Fruit fly (Drosophila melanogaster): ENCODE measurements around the gene 5-HT7.

5-HT7 gene

dm6 chr3R:30928634-30929033, 88.0 kb downstream of the 5-HT7 start:
- TF ChIP-seq Clk (GFP tag; optimal IDR thresholded peaks at IDR 0.05): no peak
- TF ChIP-seq Mnt (GFP tag; optimal IDR thresholded peaks at IDR 0.05): no peak
- TF ChIP-seq kay (GFP tag; ENCODE audit: borderline replicate concordance): peak; percentile 11

dm6 chr3R:30926033-30926432, 90.6 kb downstream of the 5-HT7 start:
- TF ChIP-seq CG5204 (GFP tag; optimal IDR thresholded peaks at IDR 0.05) (no peak), toe (GFP tag; optimal IDR thresholded peaks at IDR 0.05) (no peak), CG7101 (tag; optimal IDR thresholded peaks at IDR 0.05) (no peak), Hr96 (GFP tag; optimal IDR thresholded peaks at IDR 0.05) (no peak), CG12768 (GFP tag; optimal IDR thresholded peaks at IDR 0.05) (no peak), cnc (optimal IDR thresholded peaks at IDR 0.05) (no peak), CG1620 (GFP tag; optimal IDR thresholded peaks at IDR 0.05) (no peak)

DNA sequence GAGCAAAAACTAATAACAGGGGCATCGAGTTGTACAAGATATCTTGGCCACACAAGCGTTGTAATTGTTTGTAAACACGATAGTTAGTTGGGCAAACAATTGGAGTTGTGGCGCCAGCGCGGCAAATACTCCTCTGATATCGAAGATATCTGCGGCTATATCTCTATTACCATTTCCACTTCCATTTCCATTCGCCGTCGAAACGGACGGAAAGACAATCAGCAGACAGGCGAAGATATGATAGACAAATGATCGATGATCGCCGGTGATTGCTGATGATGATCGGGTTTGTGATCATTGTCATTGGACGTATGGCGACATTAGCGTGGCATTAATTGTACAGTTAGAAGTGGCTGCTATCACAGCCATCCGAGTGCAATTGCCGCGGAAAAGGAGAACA, 91.2 kb downstream of the 5-HT7 start:
- TF ChIP-seq pad (GFP tag; optimal IDR thresholded peaks at IDR 0.05): no peak
- TF ChIP-seq Crg-1 (GFP tag; optimal IDR thresholded peaks at IDR 0.05): no peak
- TF ChIP-seq CG5204 (GFP tag; optimal IDR thresholded peaks at IDR 0.05): no peak
- no peak for TF ChIP-seq CG11617 (GFP tag; optimal IDR thresholded peaks at IDR 0.05)
- TF ChIP-seq Clk (GFP tag; optimal IDR thresholded peaks at IDR 0.05): no peak
- TF ChIP-seq CG7045 (GFP tag; optimal IDR thresholded peaks at IDR 0.05): no peak
- no peak for TF ChIP-seq bab1 (GFP tag; optimal IDR thresholded peaks at IDR 0.05)
- TF ChIP-seq Mnt (GFP tag; optimal IDR thresholded peaks at IDR 0.05): no peak
- no peak for TF ChIP-seq cic (GFP tag; optimal IDR thresholded peaks at IDR 0.05)
- no peak for TF ChIP-seq CG7101 (tag; optimal IDR thresholded peaks at IDR 0.05)
- no peak for TF ChIP-seq CG33017 (tag; optimal IDR thresholded peaks at IDR 0.05)
- no peak for TF ChIP-seq toe (GFP tag; optimal IDR thresholded peaks at IDR 0.05)
- no peak for TF ChIP-seq Hr96 (GFP tag; optimal IDR thresholded peaks at IDR 0.05)
- TF ChIP-seq cnc (optimal IDR thresholded peaks at IDR 0.05): no peak

DNA sequence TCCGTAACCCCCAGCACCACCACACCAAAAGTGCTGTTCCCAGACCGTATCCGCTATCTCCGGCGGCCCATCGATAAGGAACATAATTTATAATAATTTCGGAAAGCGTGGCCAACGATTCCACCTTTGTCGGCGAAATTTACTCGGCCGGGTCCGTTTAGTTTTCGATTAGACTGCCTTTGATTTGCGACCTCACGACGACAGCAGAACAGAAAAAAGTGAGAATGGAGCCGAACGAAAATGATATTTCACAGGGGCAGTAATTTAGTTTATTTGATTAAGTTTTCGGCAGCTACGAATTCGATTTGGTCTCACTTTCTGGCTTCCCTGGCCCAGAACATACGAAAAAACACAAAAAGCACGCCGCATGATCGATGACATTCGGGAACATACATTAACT, 93.1 kb downstream of the 5-HT7 start:
- no peak for TF ChIP-seq cnc (optimal IDR thresholded peaks at IDR 0.05)
- TF ChIP-seq CG12768 (GFP tag; optimal IDR thresholded peaks at IDR 0.05): no peak
- no peak for TF ChIP-seq pad (GFP tag; optimal IDR thresholded peaks at IDR 0.05)
- TF ChIP-seq ovo (GFP tag; optimal IDR thresholded peaks at IDR 0.05): no peak
- TF ChIP-seq Hr96 (GFP tag; optimal IDR thresholded peaks at IDR 0.05): no peak

- TF ChIP-seq CG33017 (tag; optimal IDR thresholded peaks at IDR 0.05) (no peak), Hr96 (GFP tag; optimal IDR thresholded peaks at IDR 0.05) (no peak), tj (GFP tag; optimal IDR thresholded peaks at IDR 0.05) (no peak), CG7045 (GFP tag; optimal IDR thresholded peaks at IDR 0.05) (no peak), Crg-1 (GFP tag; optimal IDR thresholded peaks at IDR 0.05) (no peak), kay (GFP tag; ENCODE audit: borderline replicate concordance) (no peak), CG1620 (GFP tag; optimal IDR thresholded peaks at IDR 0.05) (no peak)
Observed at dm6 chr3R:30922414-30922813, 94.3 kb downstream of the 5-HT7 start.

DNA sequence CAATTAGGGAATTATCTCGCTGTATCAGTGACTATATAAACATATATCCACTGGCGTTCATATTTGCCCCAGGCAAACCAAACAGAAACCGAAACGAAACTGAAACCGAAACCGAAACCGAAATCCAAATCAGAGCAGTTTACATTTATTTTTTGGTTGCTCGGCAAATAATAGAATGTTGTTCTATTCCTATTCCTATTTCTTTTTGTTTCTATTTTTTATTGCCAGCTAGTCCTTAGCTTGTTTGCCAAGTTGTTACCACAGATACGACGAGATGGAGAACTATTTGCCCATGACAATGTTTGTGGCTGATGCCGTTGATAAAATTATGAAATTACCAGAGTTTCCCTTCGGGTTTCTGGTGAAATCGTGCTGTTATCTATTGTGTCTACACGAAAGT, 97.8 kb downstream of the 5-HT7 start:
- no peak for TF ChIP-seq CG12768 (GFP tag; optimal IDR thresholded peaks at IDR 0.05)

Measured in whole organism, adult.